Worm (Caenorhabditis elegans): ENCODE data around the gene T03D3.5.

Gene T03D3.5

ce11 chrV:2859738-2860137 is 33.1 kb upstream of the T03D3.5 start, which contains the start of gene srj-54:
Gene srj-54 (minus strand): TSS chrV:2859838.
- TF ChIP-seq unc-55 (GFP tag; optimal IDR thresholded peaks at IDR 0.05) (no peak), C34F6.9 (tag; optimal IDR thresholded peaks at IDR 0.05) (no peak), ztf-4 (tag; optimal IDR thresholded peaks at IDR 0.05) (no peak), blmp-1 (tag; optimal IDR thresholded peaks at IDR 0.05; ENCODE audit: insufficient read depth) (no peak), unc-62 (GFP tag; optimal IDR thresholded peaks at IDR 0.05) (no peak), fos-1 (tag; optimal IDR thresholded peaks at IDR 0.05) (no peak), lin-11 (tag; optimal IDR thresholded peaks at IDR 0.05) (no peak), mdl-1 (tag; optimal IDR thresholded peaks at IDR 0.05) (no peak), egl-27 (tag; optimal IDR thresholded peaks at IDR 0.05) (no peak), ztf-11 (tag; optimal IDR thresholded peaks at IDR 0.05) (no peak), peb-1 (tag; optimal IDR thresholded peaks at IDR 0.05) (no peak), skn-1 (tag; optimal IDR thresholded peaks at IDR 0.05) (no peak), R02D3.7 (tag; optimal IDR thresholded peaks at IDR 0.05) (no peak), nhr-12 (tag; optimal IDR thresholded peaks at IDR 0.05) (no peak), nhr-10 (tag; optimal IDR thresholded peaks at IDR 0.05) (no peak), mbf-1 (tag; optimal IDR thresholded peaks at IDR 0.05) (no peak), F13H6.1 (tag; optimal IDR thresholded peaks at IDR 0.05) (no peak), snpc-4 (tag; optimal IDR thresholded peaks at IDR 0.05) (no peak)

ce11 chrV:2857842-2858241 is 31.2 kb upstream of the T03D3.5 start, which contains the start of gene srj-55:
Gene srj-55 (minus strand): TSS chrV:2857942.
- TF ChIP-seq alr-1 (tag; optimal IDR thresholded peaks at IDR 0.05) (no peak), nhr-25 (tag; optimal IDR thresholded peaks at IDR 0.05) (no peak), ama-1 (optimal IDR thresholded peaks at IDR 0.05) (no peak), unc-62 (GFP tag; optimal IDR thresholded peaks at IDR 0.05) (no peak), lsy-2 (tag; optimal IDR thresholded peaks at IDR 0.05) (no peak), nhr-21 (tag; optimal IDR thresholded peaks at IDR 0.05) (no peak), nhr-10 (tag; optimal IDR thresholded peaks at IDR 0.05) (no peak)

- TF ChIP-seq ztf-1 (GFP tag; conservative IDR thresholded peaks at IDR 0.05) (no peak), ama-1 (optimal IDR thresholded peaks at IDR 0.05) (no peak), elt-3 (tag; optimal IDR thresholded peaks at IDR 0.05) (no peak), aly-2 (tag; optimal IDR thresholded peaks at IDR 0.05) (no peak), nhr-77 (tag; optimal IDR thresholded peaks at IDR 0.05) (no peak)
These were observed 28.8 kb upstream of the T03D3.5 start, which contains the start of gene srj-57 for ce11 chrV:2855473-2855872. Gene srj-57 (minus strand): TSS chrV:2855573.

- peak; percentile 36 for TF ChIP-seq fos-1 (tag; optimal IDR thresholded peaks at IDR 0.05)
- no peak for TF ChIP-seq F13H6.1 (tag; optimal IDR thresholded peaks at IDR 0.05)
- TF ChIP-seq nhr-77 (tag; optimal IDR thresholded peaks at IDR 0.05): no peak
These were observed 22.4 kb upstream of the T03D3.5 start, which contains the start of gene ugt-53 for ce11 chrV:2849071-2849470. Gene ugt-53 (plus strand): TSS chrV:2849343.

- TF ChIP-seq sma-9 (GFP tag; optimal IDR thresholded peaks at IDR 0.05) (peak; percentile 51), sma-9 (tag; optimal IDR thresholded peaks at IDR 0.05) (no peak), fos-1 (tag; optimal IDR thresholded peaks at IDR 0.05) (peak; percentile 65), ztf-4 (tag; optimal IDR thresholded peaks at IDR 0.05) (no peak)
These were observed 21.8 kb upstream of the T03D3.5 start, which contains the start of gene srj-49 for ce11 chrV:2848290-2848937. Gene srj-49 (minus strand): TSS chrV:2848340.

- TF ChIP-seq alr-1 (tag; optimal IDR thresholded peaks at IDR 0.05): no peak
- TF ChIP-seq elt-1 (tag; optimal IDR thresholded peaks at IDR 0.05): no peak
- TF ChIP-seq nhr-23 (tag; optimal IDR thresholded peaks at IDR 0.05): no peak
These were observed 19.1 kb upstream of the T03D3.5 start, which contains the start of gene srj-44 for ce11 chrV:2845771-2846170. Gene srj-44 (minus strand): TSS chrV:2845871.

ce11 chrV:2836501-2836900 is 9.9 kb upstream of the T03D3.5 start, which contains the start of gene srj-45:
Gene srj-45 (minus strand): TSS chrV:2836601.
- TF ChIP-seq nhr-6 (tag; optimal IDR thresholded peaks at IDR 0.05): no peak
- no peak for TF ChIP-seq lin-13 (GFP tag; optimal IDR thresholded peaks at IDR 0.05)
